Fruit fly (Drosophila melanogaster) whole organism, embryonic: Measurements from ENCODE around the gene CG8563.

Source experiments
- Bdp1 ChIP-seq: fragments of 200-800 bp; sonication (Bioruptor generic); optimal IDR thresholded peaks from 3 replicates; lab custom pipeline; 2016; ENCODE audit warnings: missing biosample characterization, missing genetic modification characterization
- CG10147 ChIP-seq: fragments of 200-800 bp; sonication (Bioruptor generic); optimal IDR thresholded peaks from 2 replicates; lab custom pipeline; 2019; ENCODE audit warnings: missing biosample characterization, mild to moderate bottlenecking, missing genetic modification characterization, moderate library complexity
- CG1024 ChIP-seq: fragments of 200-800 bp; sonication (Bioruptor generic); IDR thresholded peaks from 2 replicates; pipeline ENCODE4 v1.3.6; 2022; ENCODE audit warnings: missing biosample characterization, missing genetic modification characterization
- CG10543 ChIP-seq: fragments of 200-800 bp; sonication (Bioruptor generic); optimal IDR thresholded peaks from 3 replicates; lab custom pipeline; 2017; ENCODE audit warnings: missing biosample characterization, mild to moderate bottlenecking, missing genetic modification characterization, moderate library complexity
- CG11723 ChIP-seq: fragments of 200-800 bp; sonication (Bioruptor generic); optimal IDR thresholded peaks from 2 replicates; lab custom pipeline; 2017; ENCODE audit warnings: missing biosample characterization, mild to moderate bottlenecking, missing genetic modification characterization
- CG1233 ChIP-seq: fragments of 200-800 bp; sonication (Bioruptor generic); optimal IDR thresholded peaks from 4 replicates; lab custom pipeline; 2018; ENCODE audit warnings: missing biosample characterization, mild to moderate bottlenecking, missing genetic modification characterization
- CG12942 ChIP-seq: fragments of 200-800 bp; sonication (Bioruptor generic); optimal IDR thresholded peaks from 3 replicates; lab custom pipeline; 2016; ENCODE audit warnings: missing biosample characterization, missing genetic modification characterization
- CG13894 ChIP-seq: fragments of 200-800 bp; sonication (Bioruptor generic); optimal IDR thresholded peaks from 3 replicates; lab custom pipeline; 2018; ENCODE audit warnings: missing biosample characterization, mild to moderate bottlenecking, missing genetic modification characterization, moderate library complexity
- CG14014 ChIP-seq: fragments of 200-800 bp; sonication (Bioruptor generic); IDR thresholded peaks from 2 replicates; pipeline ENCODE4 v1.3.6; 2022; ENCODE audit warnings: missing biosample characterization, missing genetic modification characterization
- CG15011 ChIP-seq: fragments of 200-800 bp; sonication (Bioruptor generic); optimal IDR thresholded peaks from 3 replicates; lab custom pipeline; 2018; ENCODE audit warnings: missing biosample characterization, mild to moderate bottlenecking, missing genetic modification characterization
- CG16815 ChIP-seq: fragments of 200-800 bp; sonication (Bioruptor generic); optimal IDR thresholded peaks from 3 replicates; lab custom pipeline; 2017; ENCODE audit warnings: missing biosample characterization, mild to moderate bottlenecking, missing genetic modification characterization
- CG16863 ChIP-seq: fragments of 200-800 bp; sonication (Bioruptor generic); optimal IDR thresholded peaks from 3 replicates; lab custom pipeline; 2016; ENCODE audit warnings: missing biosample characterization, missing genetic modification characterization
- CG17385 ChIP-seq: fragments of 200-800 bp; sonication (Bioruptor generic); optimal IDR thresholded peaks from 3 replicates; lab custom pipeline; 2018; ENCODE audit warnings: missing biosample characterization, mild to moderate bottlenecking, missing genetic modification characterization
- CG18011 ChIP-seq: fragments of 200-800 bp; sonication (Bioruptor generic); optimal IDR thresholded peaks from 2 replicates; lab custom pipeline; 2017; ENCODE audit warnings: missing biosample characterization, missing genetic modification characterization, mild to moderate bottlenecking, moderate library complexity, missing genotype
- CG1832 ChIP-seq: fragments of 200-800 bp; sonication (Bioruptor generic); optimal IDR thresholded peaks from 2 replicates; lab custom pipeline; 2017; ENCODE audit warnings: missing biosample characterization, mild to moderate bottlenecking, missing genetic modification characterization, inconsistent platforms
- CG2199 ChIP-seq: fragments of 200-800 bp; sonication (Bioruptor generic); IDR thresholded peaks from 3 replicates; pipeline ENCODE4 v1.3.6; 2022; ENCODE audit warnings: missing biosample characterization, missing genetic modification characterization
- CG30403 ChIP-seq: fragments of 200-800 bp; sonication (Bioruptor generic); optimal IDR thresholded peaks from 3 replicates; lab custom pipeline; 2016; ENCODE audit warnings: missing biosample characterization, missing genetic modification characterization
- CG3163 ChIP-seq: fragments of 200-800 bp; sonication (Bioruptor generic); optimal IDR thresholded peaks from 3 replicates; lab custom pipeline; 2016; ENCODE audit warnings: missing biosample characterization, missing genetic modification characterization
- CG32772 ChIP-seq: fragments of 200-800 bp; sonication (Bioruptor generic); IDR thresholded peaks from 2 replicates; pipeline ENCODE4 v1.3.6; 2022; ENCODE audit warnings: missing biosample characterization, missing genetic modification characterization
- CG34422 ChIP-seq: fragments of 200-800 bp; sonication (Bioruptor generic); IDR thresholded peaks from 3 replicates; pipeline ENCODE4 v1.3.6; 2022; ENCODE audit warnings: missing biosample characterization, missing genetic modification characterization
- CG5180 ChIP-seq: fragments of 200-800 bp; sonication (Bioruptor generic); optimal IDR thresholded peaks from 3 replicates; lab custom pipeline; 2017; ENCODE audit warnings: missing biosample characterization, missing genetic modification characterization, mild to moderate bottlenecking, moderate library complexity, missing genetic modification reagents
- CG6689 ChIP-seq: fragments of 200-800 bp; sonication (Bioruptor generic); IDR thresholded peaks from 2 replicates; pipeline ENCODE4 v1.3.6; 2022; ENCODE audit warnings: missing biosample characterization, missing genetic modification characterization
- CG7556 ChIP-seq: fragments of 200-800 bp; sonication (Bioruptor generic); optimal IDR thresholded peaks from 2 replicates; lab custom pipeline; 2017; ENCODE audit warnings: missing biosample characterization, mild to moderate bottlenecking, missing genetic modification characterization
- CG7928 ChIP-seq: fragments of 200-800 bp; sonication (Bioruptor generic); optimal IDR thresholded peaks from 2 replicates; lab custom pipeline; 2017; ENCODE audit warnings: missing biosample characterization, mild to moderate bottlenecking, missing genetic modification characterization
- CG8089 ChIP-seq: fragments of 200-800 bp; sonication (Bioruptor generic); optimal IDR thresholded peaks from 3 replicates; lab custom pipeline; 2016; ENCODE audit warnings: missing biosample characterization, missing genetic modification characterization
- CG9437 ChIP-seq: fragments of 200-800 bp; sonication (Bioruptor generic); optimal IDR thresholded peaks from 2 replicates; lab custom pipeline; 2018; ENCODE audit warnings: missing biosample characterization, mild to moderate bottlenecking, missing genetic modification characterization
- Dad ChIP-seq: fragments of 200-800 bp; sonication (Bioruptor generic); optimal IDR thresholded peaks from 3 replicates; lab custom pipeline; 2016; ENCODE audit warnings: missing biosample characterization, missing genetic modification characterization
- Hmx ChIP-seq: fragments of 200-800 bp; sonication (Bioruptor generic); optimal IDR thresholded peaks from 2 replicates; lab custom pipeline; 2016; ENCODE audit warnings: missing biosample characterization, missing genetic modification characterization
- Hr51 ChIP-seq, 2 experiments: fragments of 200-800 bp; sonication (Bioruptor generic); optimal IDR thresholded peaks; 2 replicates in 1 of 2; 3 replicates in 1 of 2; lab custom pipeline; 2016 to 2018; ENCODE audit warnings: missing biosample characterization in 2 of 2, missing genetic modification characterization in 2 of 2, mild to moderate bottlenecking in 1 of 2, moderate library complexity in 1 of 2
- Neu2 ChIP-seq: fragments of 200-800 bp; sonication (Bioruptor generic); optimal IDR thresholded peaks from 3 replicates; lab custom pipeline; 2016; ENCODE audit warnings: missing biosample characterization, missing genetic modification characterization, borderline replicate concordance
- Oaz ChIP-seq: fragments of 200-800 bp; sonication (Bioruptor generic); IDR thresholded peaks from 2 replicates; pipeline ENCODE4 v1.3.6; 2022; ENCODE audit warnings: missing biosample characterization, missing genetic modification characterization
- Ravus ChIP-seq: fragments of 200-800 bp; sonication (Bioruptor generic); IDR thresholded peaks from 2 replicates; pipeline ENCODE4 v1.3.6; 2022; ENCODE audit warnings: missing biosample characterization, missing genetic modification characterization
- Scr ChIP-seq: fragments of 200-800 bp; sonication (Bioruptor generic); IDR thresholded peaks from 2 replicates; pipeline ENCODE4 v1.3.6; 2022; ENCODE audit warnings: missing biosample characterization, missing genetic modification characterization; ENCODE audit not compliant: partially characterized antibody
- Trl ChIP-seq, 3 experiments: fragments of >200 bp in 2 of 3; fragments of 200-800 bp in 1 of 3; sonication (Bioruptor generic) in 1 of 3; optimal IDR thresholded peaks; 2 replicates in 1 of 3; 3 replicates in 2 of 3; lab custom pipeline; 2016 to 2017; ENCODE audit warnings: missing biosample characterization in 1 of 3, missing genetic modification characterization in 1 of 3
- caup ChIP-seq: fragments of 200-800 bp; sonication (Bioruptor generic); optimal IDR thresholded peaks from 3 replicates; lab custom pipeline; 2017; ENCODE audit warnings: missing biosample characterization, mild to moderate bottlenecking, missing genetic modification characterization, moderate library complexity; ENCODE audit not compliant: severe bottlenecking
- chn ChIP-seq: fragments of 200-800 bp; sonication (Bioruptor generic); optimal IDR thresholded peaks from 2 replicates; lab custom pipeline; 2016; ENCODE audit warnings: missing biosample characterization, missing genetic modification characterization
- fd3F ChIP-seq: fragments of 200-800 bp; sonication (Bioruptor generic); optimal IDR thresholded peaks from 2 replicates; lab custom pipeline; 2018; ENCODE audit warnings: missing biosample characterization, mild to moderate bottlenecking, missing genetic modification characterization, moderate library complexity
- jumu ChIP-seq: fragments of 200-800 bp; sonication (Bioruptor generic); optimal IDR thresholded peaks from 3 replicates; lab custom pipeline; 2016; ENCODE audit warnings: missing biosample characterization, missing genetic modification characterization
- lab ChIP-seq: fragments of 200-800 bp; sonication (Bioruptor generic); optimal IDR thresholded peaks from 3 replicates; lab custom pipeline; 2017; ENCODE audit warnings: missing biosample characterization, missing genetic modification characterization, mild to moderate bottlenecking, moderate library complexity, missing genetic modification reagents
- mirr ChIP-seq: fragments of 200-800 bp; sonication (Bioruptor generic); optimal IDR thresholded peaks from 3 replicates; lab custom pipeline; 2018; ENCODE audit warnings: missing biosample characterization, mild to moderate bottlenecking, missing genetic modification characterization
- nerfin-1 ChIP-seq: fragments of 200-800 bp; sonication (Bioruptor generic); optimal IDR thresholded peaks from 3 replicates; lab custom pipeline; 2019; ENCODE audit warnings: missing biosample characterization, mild to moderate bottlenecking, missing genetic modification characterization, moderate library complexity
- oc ChIP-seq: fragments of 200-800 bp; sonication (Bioruptor generic); optimal IDR thresholded peaks from 2 replicates; lab custom pipeline; 2018; ENCODE audit warnings: missing biosample characterization, mild to moderate bottlenecking, missing genetic modification characterization, moderate library complexity
- shn ChIP-seq: fragments of 200-800 bp; sonication (Bioruptor generic); optimal IDR thresholded peaks from 3 replicates; lab custom pipeline; 2016; ENCODE audit warnings: missing biosample characterization, missing genetic modification characterization
- slp2 ChIP-seq: fragments of 200-800 bp; sonication (Bioruptor generic); optimal IDR thresholded peaks from 2 replicates; lab custom pipeline; 2016; ENCODE audit warnings: missing biosample characterization, missing genetic modification characterization
- so ChIP-seq: fragments of 200-800 bp; sonication (Bioruptor generic); IDR thresholded peaks from 3 replicates; pipeline ENCODE4 v1.3.6; 2022; ENCODE audit warnings: missing biosample characterization, missing genetic modification characterization
- stc ChIP-seq: fragments of 200-800 bp; sonication (Bioruptor generic); IDR thresholded peaks from 2 replicates; pipeline ENCODE4 v1.3.6; 2022; ENCODE audit warnings: missing biosample characterization, missing genetic modification characterization
- tx ChIP-seq: fragments of 200-800 bp; sonication (Bioruptor generic); optimal IDR thresholded peaks from 2 replicates; lab custom pipeline; 2016; ENCODE audit warnings: missing biosample characterization, missing genetic modification characterization
- usp ChIP-seq: fragments of >200 bp; optimal IDR thresholded peaks from 2 replicates; lab custom pipeline; 2017; ENCODE audit warnings: missing biosample characterization, missing genetic modification characterization
- zen2 ChIP-seq: fragments of 200-800 bp; sonication (Bioruptor generic); IDR thresholded peaks from 3 replicates; pipeline ENCODE4 v1.3.6; 2022; ENCODE audit warnings: missing biosample characterization, missing genetic modification characterization; ENCODE audit not compliant: partially characterized antibody

The CG8563 gene

DNA sequence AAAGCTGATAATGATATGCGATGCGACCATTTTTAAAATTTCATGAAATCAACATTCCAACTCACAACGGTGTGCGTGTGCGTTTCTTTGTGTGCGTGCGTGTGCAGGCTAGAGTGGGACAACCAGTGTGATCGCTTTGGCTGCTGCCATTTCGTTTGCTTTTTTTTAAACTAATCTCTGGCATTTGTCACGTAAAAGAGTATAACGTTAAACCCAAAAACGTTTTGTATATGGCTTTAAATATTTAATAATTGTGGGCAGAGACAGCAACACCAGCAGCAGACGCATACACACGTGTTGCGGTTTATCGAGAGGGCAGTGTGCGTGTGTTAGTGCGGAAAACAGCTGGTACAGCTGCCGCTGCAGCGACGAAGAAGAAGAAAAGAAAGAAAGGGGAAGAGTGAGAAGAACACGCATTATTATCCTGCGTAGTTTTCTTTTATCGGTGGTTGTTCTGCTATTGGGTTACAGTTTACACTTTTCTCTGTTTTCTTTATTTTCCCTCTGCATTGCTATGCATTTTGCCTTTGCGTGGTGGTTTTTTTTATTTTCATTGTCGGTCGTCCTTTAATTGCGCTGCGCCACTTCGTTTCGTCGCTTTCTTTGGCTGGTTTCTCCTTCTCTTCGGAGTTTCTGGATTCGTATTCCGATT is 20.2 kb upstream of the CG8563 start (continued):
- TF ChIP-seq chn (GFP tag; lab: Kevin White, UChicago) (no peak), slp2 (no peak), CG1832 (GFP tag; lab: Kevin White, UChicago) (peak; percentile 58), CG16815 (GFP tag; lab: Kevin White, UChicago) (no peak), Bdp1 (GFP tag; lab: Kevin White, UChicago) (no peak), CG7928 (no peak), CG1233 (no peak), CG14014 (GFP tag; lab: Robert Waterston, UW) (no peak), zen2 (GFP tag; lab: Robert Waterston, UW) (no peak), Dad (no peak), CG13894 (tag; lab: Kevin White, UChicago) (no peak), Neu2 (GFP tag; lab: Kevin White, UChicago) (no peak), Hmx (no peak), CG30403 (no peak), Hr51 (GFP tag; optimal IDR thresholded peaks at IDR 0.05; lab: Kevin White, UChicago) (no peak), shn (no peak), CG34422 (GFP tag; lab: Robert Waterston, UW) (peak; percentile 50; the same call in 1 of the 3 replicates), so (GFP tag; lab: Robert Waterston, UW) (peak; percentile 31; the same call in 1 of the 3 replicates), CG2199 (peak; percentile 87), oc (tag; lab: Kevin White, UChicago) (no peak), CG9437 (GFP tag; lab: Kevin White, UChicago) (peak; percentile 93), tx (no peak), fd3F (no peak), Scr (no peak), usp (GFP tag; lab: Kevin White, UChicago) (no peak), CG16863 (no peak), CG18011 (no peak), CG8089 (GFP tag; lab: Kevin White, UChicago) (no peak), CG1024 (GFP tag; lab: Robert Waterston, UW) (no peak), CG10543 (GFP tag; lab: Kevin White, UChicago) (no peak), CG15011 (GFP tag; lab: Kevin White, UChicago) (no peak), nerfin-1 (tag; lab: Kevin White, UChicago) (peak; percentile 93), CG12942 (GFP tag; lab: Kevin White, UChicago) (no peak), mirr (GFP tag; lab: Kevin White, UChicago) (no peak), Ravus (no peak), Trl (optimal IDR thresholded peaks at IDR 0.05; lab: Kevin White, UChicago) (no peak), Trl (GFP tag; optimal IDR thresholded peaks at IDR 0.05; lab: Kevin White, UChicago) (no peak), caup (no peak), CG3163 (peak; percentile 20), CG7556 (GFP tag; lab: Kevin White, UChicago) (no peak), CG11723 (no peak), lab (GFP tag; lab: Kevin White, UChicago) (peak; percentile 18), stc (GFP tag; lab: Robert Waterston, UW) (no peak), CG17385 (peak; percentile 95), Oaz (GFP tag; lab: Robert Waterston, UW) (no peak), CG6689 (GFP tag; lab: Robert Waterston, UW) (no peak), jumu (GFP tag; lab: Kevin White, UChicago) (no peak), CG10147 (GFP tag; lab: Kevin White, UChicago) (no peak), CG32772 (GFP tag; lab: Robert Waterston, UW) (no peak), CG5180 (no peak)
